Worm (Caenorhabditis elegans) whole organism, L4 larva: ENCODE results near the gene Y110A2AL.1.

Source experiments
- F10B5.3 ChIP-seq: sonication (generic microtip); optimal IDR thresholded peaks from 2 replicates; lab custom pipeline; 2016; ENCODE audit warnings: mild to moderate bottlenecking, missing genetic modification characterization, missing compliant biosample characterization
- F49E8.2 ChIP-seq: sonication (generic microtip); optimal IDR thresholded peaks from 2 replicates; lab custom pipeline; 2016; ENCODE audit warnings: missing compliant biosample characterization, mild to moderate bottlenecking, missing genetic modification characterization, borderline replicate concordance
- R02D3.7 ChIP-seq: fragments of 150-350 bp; sonication (generic microtip); optimal IDR thresholded peaks from 3 replicates; lab custom pipeline; 2014; ENCODE audit warnings: missing biosample characterization, missing genetic modification characterization
- T20F7.1 ChIP-seq: fragments of 200-800 bp; sonication (Bioruptor generic); optimal IDR thresholded peaks from 2 replicates; lab custom pipeline; 2018; ENCODE audit warnings: mild to moderate bottlenecking, missing genetic modification characterization, missing compliant biosample characterization
- Y105C5A.15 ChIP-seq: fragments of 200-800 bp; sonication (Bioruptor generic); IDR thresholded peaks from 2 replicates; pipeline ENCODE4 v1.3.6; 2022; ENCODE audit warnings: missing genetic modification characterization, missing compliant biosample characterization
- Y5F2A.4 ChIP-seq: fragments of 200-800 bp; sonication (Bioruptor generic); optimal IDR thresholded peaks from 2 replicates; lab custom pipeline; 2018; ENCODE audit warnings: mild to moderate bottlenecking, missing genetic modification characterization, missing compliant biosample characterization
- Y75B8A.6 ChIP-seq: fragments of 200-800 bp; sonication (Bioruptor generic); IDR thresholded peaks from 2 replicates; pipeline ENCODE4 v1.3.6; 2022; ENCODE audit warnings: missing genetic modification reagents, missing genetic modification characterization, missing compliant biosample characterization
- aha-1 ChIP-seq: fragments of 150-350 bp; peaks from one replicate; lab custom pipeline; 2014; ENCODE audit warnings: missing biosample characterization, missing genetic modification characterization
- arid-1 ChIP-seq: fragments of 200-800 bp; sonication (Bioruptor generic); conservative IDR thresholded peaks from 2 replicates; pipeline ENCODE4 v1.3.6; 2022; ENCODE audit warnings: missing genetic modification reagents, missing genetic modification characterization, missing compliant biosample characterization
- ceh-32 ChIP-seq: sonication (generic microtip); optimal IDR thresholded peaks from 2 replicates; lab custom pipeline; 2016; ENCODE audit warnings: mild to moderate bottlenecking, missing genetic modification characterization, missing compliant biosample characterization; ENCODE audit not compliant: poor library complexity
- ceh-44 ChIP-seq: fragments of 200-800 bp; sonication (Bioruptor generic); IDR thresholded peaks from 2 replicates; pipeline ENCODE4 v1.3.6; 2022; ENCODE audit warnings: missing genetic modification reagents, missing genetic modification characterization, missing compliant biosample characterization
- ces-1 ChIP-seq: fragments of 150-350 bp; sonication (generic microtip); optimal IDR thresholded peaks from 4 replicates; lab custom pipeline; 2014; ENCODE audit warnings: missing biosample characterization, missing genetic modification reagents, missing genetic modification characterization
- daf-16 ChIP-seq, 3 experiments: sonication (generic microtip); optimal IDR thresholded peaks; 2 replicates each; lab custom pipeline; 2016 to 2017; ENCODE audit warnings: missing genetic modification characterization in 3 of 3, missing genetic modification reagents in 3 of 3, mild to moderate bottlenecking in 2 of 3, missing compliant biosample characterization in 2 of 3, missing biosample characterization in 1 of 3, moderate library complexity in 1 of 3
- egl-43 ChIP-seq: fragments of 200-800 bp; sonication (Bioruptor generic); IDR thresholded peaks from 2 replicates; pipeline ENCODE4 v1.3.6; 2022; ENCODE audit warnings: missing genetic modification reagents, missing genetic modification characterization, missing compliant biosample characterization
- fos-1 ChIP-seq: fragments of 150-350 bp; optimal IDR thresholded peaks from 2 replicates; lab custom pipeline; 2014; ENCODE audit warnings: missing biosample characterization, missing genetic modification characterization
- hif-1 ChIP-seq, 2 experiments: sonication (generic microtip); optimal IDR thresholded peaks; 2 replicates each; lab custom pipeline; 2016 to 2017; ENCODE audit warnings: missing compliant biosample characterization in 2 of 2, missing genetic modification characterization in 2 of 2, missing genetic modification reagents in 2 of 2, missing genotype in 2 of 2, mild to moderate bottlenecking in 1 of 2
- hlh-11 ChIP-seq: fragments of 200-800 bp; sonication (Bioruptor generic); optimal IDR thresholded peaks from 2 replicates; lab custom pipeline; 2018; ENCODE audit warnings: mild to moderate bottlenecking, missing genetic modification characterization, missing compliant biosample characterization
- hlh-30 ChIP-seq: sonication (generic microtip); optimal IDR thresholded peaks from 2 replicates; lab custom pipeline; 2017; ENCODE audit warnings: antibody characterized with exemption, mild to moderate bottlenecking, missing genetic modification characterization, missing compliant biosample characterization; ENCODE audit not compliant: insufficient read depth
- jun-1 ChIP-seq: fragments of 150-350 bp; optimal IDR thresholded peaks from 2 replicates; lab custom pipeline; 2014; ENCODE audit warnings: missing biosample characterization, missing genetic modification reagents, missing genetic modification characterization
- lim-7 ChIP-seq: fragments of 200-800 bp; sonication (Bioruptor generic); IDR thresholded peaks from 2 replicates; pipeline ENCODE4 v1.3.6; 2022; ENCODE audit warnings: missing genetic modification characterization, missing compliant biosample characterization
- lir-3 ChIP-seq: sonication (generic microtip); optimal IDR thresholded peaks from 2 replicates; lab custom pipeline; 2016; ENCODE audit warnings: mild to moderate bottlenecking, missing genetic modification characterization, missing compliant biosample characterization
- madf-5 ChIP-seq, 2 experiments: fragments of 200-800 bp; sonication (Bioruptor generic); IDR thresholded peaks; 2 replicates each; pipeline ENCODE4 v1.3.6; 2022; ENCODE audit warnings: missing compliant biosample characterization in 2 of 2, missing genetic modification characterization in 2 of 2
- madf-9 ChIP-seq: fragments of 200-800 bp; sonication (Bioruptor generic); conservative IDR thresholded peaks from 2 replicates; pipeline ENCODE4 v1.3.6; 2022; ENCODE audit warnings: missing genetic modification reagents, missing genetic modification characterization, missing compliant biosample characterization
- mdl-1 ChIP-seq, 2 experiments: fragments of 150-350 bp in 1 of 2; sonication (generic microtip) in 1 of 2; optimal IDR thresholded peaks; 2 replicates each; lab custom pipeline; 2014 to 2017; ENCODE audit warnings: missing biosample characterization in 2 of 2, missing genetic modification characterization in 2 of 2
- mxl-2 ChIP-seq: fragments of 200-800 bp; sonication (Bioruptor generic); conservative IDR thresholded peaks from 2 replicates; pipeline ENCODE4 v1.3.6; 2022; ENCODE audit warnings: missing genetic modification reagents, missing genetic modification characterization, missing compliant biosample characterization
- mxl-3 ChIP-seq: fragments of 200-800 bp; sonication (Bioruptor generic); optimal IDR thresholded peaks from 2 replicates; lab custom pipeline; 2018; ENCODE audit warnings: mild to moderate bottlenecking, missing genetic modification characterization, missing compliant biosample characterization
- nhr-111 ChIP-seq: fragments of 200-800 bp; sonication (Bioruptor generic); optimal IDR thresholded peaks from 2 replicates; lab custom pipeline; 2018; ENCODE audit warnings: mild to moderate bottlenecking, missing genetic modification characterization, missing compliant biosample characterization
- nhr-25 ChIP-seq: sonication (generic microtip); optimal IDR thresholded peaks from 2 replicates; lab custom pipeline; 2017; ENCODE audit warnings: missing genetic modification characterization, mild to moderate bottlenecking, missing compliant biosample characterization, antibody characterized with exemption, moderate library complexity, borderline replicate concordance; ENCODE audit not compliant: insufficient read depth
- nhr-28 ChIP-seq: fragments of 150-350 bp; optimal IDR thresholded peaks from 2 replicates; lab custom pipeline; 2014; ENCODE audit warnings: missing biosample characterization, missing genetic modification characterization
- nhr-41 ChIP-seq: fragments of 200-800 bp; sonication (Bioruptor generic); IDR thresholded peaks from 2 replicates; pipeline ENCODE4 v1.3.6; 2022; ENCODE audit warnings: missing genetic modification reagents, missing genetic modification characterization, missing compliant biosample characterization
- nhr-42 ChIP-seq: fragments of 200-800 bp; sonication (Bioruptor generic); IDR thresholded peaks from 2 replicates; pipeline ENCODE4 v1.3.6; 2022; ENCODE audit warnings: missing genetic modification characterization, missing compliant biosample characterization
- nhr-48 ChIP-seq: sonication (generic microtip); optimal IDR thresholded peaks from 2 replicates; lab custom pipeline; 2016; ENCODE audit warnings: mild to moderate bottlenecking, missing genetic modification characterization, missing compliant biosample characterization
- nhr-6 ChIP-seq: fragments of 150-350 bp; optimal IDR thresholded peaks from 2 replicates; lab custom pipeline; 2014; ENCODE audit warnings: missing biosample characterization, missing genetic modification characterization
- nhr-77 ChIP-seq: fragments of 150-350 bp; optimal IDR thresholded peaks from 2 replicates; lab custom pipeline; 2014; ENCODE audit warnings: missing biosample characterization, missing genetic modification characterization
- rbr-2 ChIP-seq: sonication (generic microtip); optimal IDR thresholded peaks from 2 replicates; lab custom pipeline; 2016; ENCODE audit warnings: missing genotype, missing genetic modification characterization, missing compliant biosample characterization
- saeg-2 ChIP-seq: fragments of 200-800 bp; sonication (Bioruptor generic); IDR thresholded peaks from 2 replicates; pipeline ENCODE4 v1.3.6; 2022; ENCODE audit warnings: missing genetic modification reagents, missing genetic modification characterization, missing compliant biosample characterization
- set-16 ChIP-seq: fragments of 200-800 bp; sonication (Bioruptor generic); IDR thresholded peaks from 2 replicates; pipeline ENCODE4 v1.3.6; 2022; ENCODE audit warnings: missing genetic modification reagents, missing genetic modification characterization, missing compliant biosample characterization
- skn-1 ChIP-seq: fragments of 150-350 bp; optimal IDR thresholded peaks from 2 replicates; lab custom pipeline; 2014; ENCODE audit warnings: missing biosample characterization, missing genetic modification characterization
- snpc-1.2 ChIP-seq: fragments of 200-800 bp; sonication (Bioruptor generic); IDR thresholded peaks from 2 replicates; pipeline ENCODE4 v1.3.6; 2022; ENCODE audit warnings: missing genetic modification reagents, missing genetic modification characterization, missing compliant biosample characterization
- spr-3 ChIP-seq: fragments of 200-800 bp; sonication (Bioruptor generic); optimal IDR thresholded peaks from 2 replicates; lab custom pipeline; 2018; ENCODE audit warnings: mild to moderate bottlenecking, missing genetic modification characterization, missing compliant biosample characterization
- tag-97 ChIP-seq: fragments of 200-800 bp; sonication (Bioruptor generic); IDR thresholded peaks from 2 replicates; pipeline ENCODE4 v1.3.6; 2022; ENCODE audit warnings: missing genetic modification characterization, missing compliant biosample characterization
- unc-39 ChIP-seq: sonication (generic microtip); optimal IDR thresholded peaks from 2 replicates; lab custom pipeline; 2017; ENCODE audit warnings: missing biosample characterization, missing genetic modification characterization
- unc-62 ChIP-seq, 3 experiments: fragments of 150-350 bp in 1 of 3; sonication (generic microtip); optimal IDR thresholded peaks in 2 of 3; peaks in 1 of 3; 1 replicate in 1 of 3; 2 replicates in 2 of 3; lab custom pipeline; 2014 to 2017; ENCODE audit warnings: missing biosample characterization in 3 of 3, missing genetic modification characterization in 3 of 3, missing genetic modification reagents in 3 of 3, missing genotype in 1 of 3
- vab-7 ChIP-seq: fragments of 200-800 bp; sonication (Bioruptor generic); IDR thresholded peaks from 2 replicates; pipeline ENCODE4 v1.3.6; 2022; ENCODE audit warnings: missing genetic modification reagents, missing genetic modification characterization, missing compliant biosample characterization
- ztf-7 ChIP-seq: fragments of 150-350 bp; optimal IDR thresholded peaks from 2 replicates; lab custom pipeline; 2014; ENCODE audit warnings: missing biosample characterization, missing genetic modification characterization

Y110A2AL.1 gene

ce11 chrII:2853767-2854166 is 21.1 kb upstream of the Y110A2AL.1 start:
- TF ChIP-seq set-16 (no peak), nhr-77 (no peak), tag-97 (no peak), vab-7 (GFP tag; lab: Robert Waterston, UW) (no peak), nhr-6 (tag; lab: Kevin White, UChicago) (no peak), jun-1 (tag; lab: Kevin White, UChicago) (no peak), rbr-2 (tag; lab: Kevin White, UChicago) (no peak), snpc-1.2 (GFP tag; lab: Robert Waterston, UW) (no peak), ces-1 (GFP tag; lab: Kevin White, UChicago) (no peak), nhr-111 (GFP tag; lab: Kevin White, UChicago) (no peak)

DNA sequence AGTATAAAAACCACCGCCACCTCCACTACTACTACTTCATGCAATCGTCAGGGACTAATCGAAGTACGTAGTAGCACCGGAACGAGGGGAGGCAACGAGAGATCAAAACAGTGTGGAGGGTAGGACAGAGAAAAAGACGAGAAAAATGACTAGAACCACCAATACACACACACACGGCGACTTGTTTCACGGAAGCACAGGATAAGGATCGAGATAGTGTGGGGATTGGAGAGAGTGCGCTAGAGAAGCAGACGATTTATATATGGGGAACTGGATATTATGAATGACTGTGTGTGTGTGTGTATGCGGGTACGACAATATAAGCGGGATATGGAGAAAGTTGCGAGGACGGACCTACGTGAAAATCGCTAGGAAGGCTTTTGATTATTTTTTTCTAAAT is 20.1 kb upstream of the Y110A2AL.1 start:
- TF ChIP-seq hlh-30 (tag; lab: Kevin White, UChicago) (peak; percentile 14), unc-62 (GFP tag; optimal IDR thresholded peaks at IDR 0.05 in 1 of 2; lab: Kevin White, UChicago) (no peak), unc-62 (tag; optimal IDR thresholded peaks at IDR 0.05; lab: Kevin White, UChicago) (no peak), nhr-25 (tag; lab: Kevin White, UChicago) (peak; percentile 15), aha-1 (peak; percentile 14), nhr-28 (tag; lab: Kevin White, UChicago) (peak; percentile 53), hlh-11 (peak; percentile 52), unc-39 (tag; lab: Kevin White, UChicago) (no peak)

DNA sequence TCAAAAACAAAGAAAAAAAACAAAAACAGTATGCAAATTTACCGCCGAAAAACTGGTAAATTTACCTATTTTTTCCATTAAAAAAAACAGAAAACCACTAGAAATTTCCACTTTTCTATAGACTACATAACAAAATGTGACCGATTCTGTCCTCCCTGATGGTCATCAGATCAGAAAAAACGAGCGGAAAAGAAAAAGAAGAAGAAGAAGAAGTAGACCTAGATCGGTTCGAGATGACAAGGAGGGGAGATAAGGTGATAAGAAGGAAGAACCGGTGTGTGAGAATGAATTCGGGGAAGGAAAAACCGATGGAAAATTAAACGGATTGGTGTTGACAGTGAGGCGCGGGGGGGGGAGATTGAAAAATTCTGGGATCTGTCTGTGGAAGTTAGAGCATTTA is 18.8 kb upstream of the Y110A2AL.1 start:
- TF ChIP-seq nhr-28 (tag; lab: Kevin White, UChicago), result peak; percentile 82
- TF ChIP-seq snpc-1.2 (GFP tag; lab: Robert Waterston, UW), result no peak
- no peak for TF ChIP-seq nhr-48 (tag; lab: Kevin White, UChicago)
- TF ChIP-seq F49E8.2 (tag; lab: Kevin White, UChicago), result no peak
- TF ChIP-seq hlh-11, result peak; percentile 36
- no peak for TF ChIP-seq mdl-1 (tag; optimal IDR thresholded peaks at IDR 0.05; lab: Kevin White, UChicago)
- no peak for TF ChIP-seq nhr-6 (tag; lab: Kevin White, UChicago)
- no peak for TF ChIP-seq lim-7

- TF ChIP-seq fos-1 (no peak), mxl-3 (GFP tag; lab: Kevin White, UChicago) (peak; percentile 4), hif-1 (tag; optimal IDR thresholded peaks at IDR 0.05; lab: Kevin White, UChicago) (no peak), skn-1 (no peak), Y5F2A.4 (GFP tag; lab: Kevin White, UChicago) (no peak), spr-3 (GFP tag; lab: Kevin White, UChicago) (no peak), tag-97 (no peak), ztf-7 (no peak), Y105C5A.15 (GFP tag; lab: Robert Waterston, UW) (no peak), mxl-2 (GFP tag; lab: Robert Waterston, UW) (no peak), ceh-44 (GFP tag; lab: Robert Waterston, UW) (no peak), madf-5 (GFP tag; IDR thresholded peaks at IDR 0.05; lab: Robert Waterston, UW) (no peak), nhr-42 (GFP tag; lab: Robert Waterston, UW) (no peak), T20F7.1 (no peak), mdl-1 (tag; optimal IDR thresholded peaks at IDR 0.05; lab: Kevin White, UChicago) (peak in 1 of 2 experiments; percentile 15), arid-1 (GFP tag; lab: Robert Waterston, UW) (no peak), lir-3 (no peak), Y75B8A.6 (GFP tag; lab: Robert Waterston, UW) (no peak), nhr-41 (GFP tag; lab: Robert Waterston, UW) (peak; percentile 22; the same call in 1 of the 2 replicates), madf-9 (GFP tag; lab: Robert Waterston, UW) (no peak), saeg-2 (GFP tag; lab: Robert Waterston, UW) (no peak), R02D3.7 (tag; lab: Kevin White, UChicago) (no peak), nhr-48 (tag; lab: Kevin White, UChicago) (peak; percentile 58), daf-16 (GFP tag; optimal IDR thresholded peaks at IDR 0.05; lab: Kevin White, UChicago) (no peak), daf-16 (tag; optimal IDR thresholded peaks at IDR 0.05; lab: Kevin White, UChicago) (no peak), egl-43 (GFP tag; lab: Robert Waterston, UW) (no peak), ceh-32 (tag; lab: Kevin White, UChicago) (no peak), F10B5.3 (tag; lab: Kevin White, UChicago) (no peak)
Measured at ce11 chrII:2857559-2857958, 17.3 kb upstream of the Y110A2AL.1 start.
